Fruit fly (Drosophila melanogaster) whole organism, embryonic: ENCODE results near the gene UbcE2M.

Source experiments
- Blimp-1 ChIP-seq: fragments of 200-800 bp; sonication (Bioruptor generic); optimal IDR thresholded peaks from 3 replicates; lab custom pipeline; 2018; ENCODE audit warnings: missing biosample characterization, missing genetic modification characterization, mild to moderate bottlenecking, moderate library complexity, missing genetic modification reagents
- CG1024 ChIP-seq: fragments of 200-800 bp; sonication (Bioruptor generic); IDR thresholded peaks from 2 replicates; pipeline ENCODE4 v1.3.6; 2022; ENCODE audit warnings: missing biosample characterization, missing genetic modification characterization
- CG11504 ChIP-seq: fragments of 200-800 bp; sonication (Bioruptor generic); optimal IDR thresholded peaks from 3 replicates; lab custom pipeline; 2019; ENCODE audit warnings: missing biosample characterization, mild to moderate bottlenecking, missing genetic modification characterization, moderate library complexity
- CG12236 ChIP-seq: fragments of 200-800 bp; sonication (Bioruptor generic); optimal IDR thresholded peaks from 2 replicates; lab custom pipeline; 2016; ENCODE audit warnings: missing biosample characterization, missing genetic modification characterization
- CG13424 ChIP-seq: fragments of 200-800 bp; sonication (Bioruptor generic); optimal IDR thresholded peaks from 2 replicates; lab custom pipeline; 2019; ENCODE audit warnings: missing biosample characterization, mild to moderate bottlenecking, missing genetic modification characterization, moderate library complexity
- CG14441 ChIP-seq: fragments of 200-800 bp; sonication (Bioruptor generic); IDR thresholded peaks from 2 replicates; pipeline ENCODE4 v1.3.6; 2022; ENCODE audit warnings: missing biosample characterization, missing genetic modification characterization
- CG1602 ChIP-seq: fragments of 200-800 bp; sonication (Bioruptor generic); optimal IDR thresholded peaks from 3 replicates; lab custom pipeline; 2016; ENCODE audit warnings: missing biosample characterization, missing genetic modification characterization
- CG16815 ChIP-seq: fragments of 200-800 bp; sonication (Bioruptor generic); optimal IDR thresholded peaks from 3 replicates; lab custom pipeline; 2017; ENCODE audit warnings: missing biosample characterization, mild to moderate bottlenecking, missing genetic modification characterization
- CG2875 ChIP-seq: fragments of 200-800 bp; sonication (Bioruptor generic); optimal IDR thresholded peaks from 2 replicates; lab custom pipeline; 2017; ENCODE audit warnings: missing biosample characterization, mild to moderate bottlenecking, missing genetic modification characterization, missing genetic modification reagents
- CG32767 ChIP-seq: fragments of 200-800 bp; sonication (Bioruptor generic); IDR thresholded peaks from 2 replicates; pipeline ENCODE4 v1.3.6; 2022; ENCODE audit warnings: missing biosample characterization, missing genetic modification characterization
- CG3726 ChIP-seq: fragments of 200-800 bp; sonication (Bioruptor generic); IDR thresholded peaks from 3 replicates; pipeline ENCODE4, ENCODE4 v1.3.6; 2022; ENCODE audit warnings: missing biosample characterization, missing genetic modification characterization
- CG3838 ChIP-seq: fragments of 200-800 bp; sonication (Bioruptor generic); optimal IDR thresholded peaks from 3 replicates; lab custom pipeline; 2016; ENCODE audit warnings: missing biosample characterization, missing genetic modification characterization
- CG4820 ChIP-seq: fragments of 200-800 bp; sonication (Bioruptor generic); optimal IDR thresholded peaks from 3 replicates; lab custom pipeline; 2016; ENCODE audit warnings: missing biosample characterization, missing genetic modification characterization
- CG6175 ChIP-seq: fragments of 200-800 bp; sonication (Bioruptor generic); IDR thresholded peaks from 3 replicates; pipeline ENCODE4 v1.3.6; 2022; ENCODE audit warnings: missing biosample characterization, missing genetic modification characterization
- CG6854 ChIP-seq: fragments of 200-800 bp; sonication (Bioruptor generic); optimal IDR thresholded peaks from 3 replicates; lab custom pipeline; 2017; ENCODE audit warnings: missing biosample characterization, mild to moderate bottlenecking, missing genetic modification characterization
- CG7745 ChIP-seq: fragments of 200-800 bp; sonication (Bioruptor generic); optimal IDR thresholded peaks from 2 replicates; lab custom pipeline; 2018; ENCODE audit warnings: missing biosample characterization, mild to moderate bottlenecking, missing genetic modification characterization, moderate library complexity
- CG8089 ChIP-seq: fragments of 200-800 bp; sonication (Bioruptor generic); optimal IDR thresholded peaks from 3 replicates; lab custom pipeline; 2016; ENCODE audit warnings: missing biosample characterization, missing genetic modification characterization
- CG8944 ChIP-seq: fragments of 200-800 bp; sonication (Bioruptor generic); optimal IDR thresholded peaks from 3 replicates; lab custom pipeline; 2016; ENCODE audit warnings: missing biosample characterization, missing genetic modification characterization
- CTCF ChIP-seq: fragments of 200-800 bp; sonication (Bioruptor generic); optimal IDR thresholded peaks from 2 replicates; lab custom pipeline; 2017; ENCODE audit warnings: missing biosample characterization, mild to moderate bottlenecking, missing genetic modification characterization, moderate library complexity
- D ChIP-seq, 2 experiments: fragments of 200-800 bp in 1 of 2; fragments of >200 bp in 1 of 2; sonication (Bioruptor generic) in 1 of 2; optimal IDR thresholded peaks; 2 replicates in 1 of 2; 3 replicates in 1 of 2; lab custom pipeline; 2017; ENCODE audit warnings: mild to moderate bottlenecking in 1 of 2, missing biosample characterization in 1 of 2, missing genetic modification characterization in 1 of 2, missing genetic modification reagents in 1 of 2
- Dek ChIP-seq: fragments of 200-800 bp; sonication (Bioruptor generic); optimal IDR thresholded peaks from 3 replicates; lab custom pipeline; 2019; ENCODE audit warnings: missing biosample characterization, mild to moderate bottlenecking, missing genetic modification characterization, moderate library complexity
- Doc3 ChIP-seq: fragments of 200-800 bp; sonication (Bioruptor generic); IDR thresholded peaks from 3 replicates; pipeline ENCODE4 v1.3.6; 2022; ENCODE audit warnings: missing biosample characterization, missing genetic modification characterization; ENCODE audit not compliant: partially characterized antibody
- HmgD ChIP-seq: fragments of 200-800 bp; sonication (Bioruptor generic); optimal IDR thresholded peaks from 3 replicates; lab custom pipeline; 2016; ENCODE audit warnings: missing biosample characterization, missing genetic modification characterization
- Hmr ChIP-seq: fragments of 200-800 bp; sonication (Bioruptor generic); optimal IDR thresholded peaks from 3 replicates; lab custom pipeline; 2017; ENCODE audit warnings: mild to moderate bottlenecking, missing biosample characterization, missing genetic modification reagents, missing genetic modification characterization
- Kr ChIP-seq: fragments of 200-800 bp; sonication (Bioruptor generic); optimal IDR thresholded peaks from 2 replicates; lab custom pipeline; 2017; ENCODE audit warnings: missing biosample characterization, mild to moderate bottlenecking, missing genetic modification characterization
- MBD-R2 ChIP-seq: fragments of 200-800 bp; sonication (Bioruptor generic); IDR thresholded peaks from 2 replicates; pipeline ENCODE4 v1.3.6; 2022; ENCODE audit warnings: missing biosample characterization, missing genetic modification characterization
- Max ChIP-seq: fragments of 200-800 bp; sonication (Bioruptor generic); optimal IDR thresholded peaks from 2 replicates; lab custom pipeline; 2016; ENCODE audit warnings: missing biosample characterization, mild to moderate bottlenecking, missing genetic modification characterization
- Nf-YC ChIP-seq: fragments of 200-800 bp; optimal IDR thresholded peaks from 3 replicates; lab custom pipeline; 2019; ENCODE audit warnings: missing biosample characterization, mild to moderate bottlenecking, missing genetic modification characterization, moderate library complexity
- Spps ChIP-seq: fragments of 200-800 bp; sonication (Bioruptor generic); optimal IDR thresholded peaks from 2 replicates; lab custom pipeline; 2018; ENCODE audit warnings: missing biosample characterization, mild to moderate bottlenecking, missing genetic modification characterization
- Xbp1 ChIP-seq: fragments of 200-800 bp; sonication (Bioruptor generic); optimal IDR thresholded peaks from 3 replicates; lab custom pipeline; 2016; ENCODE audit warnings: missing biosample characterization, mild to moderate bottlenecking, missing genetic modification characterization
- ash1 ChIP-seq: fragments of 200-800 bp; sonication (Bioruptor generic); optimal IDR thresholded peaks from 2 replicates; lab custom pipeline; 2018; ENCODE audit warnings: missing biosample characterization, mild to moderate bottlenecking, missing genetic modification characterization
- bab2 ChIP-seq: fragments of 200-800 bp; sonication (Bioruptor generic); optimal IDR thresholded peaks from 2 replicates; lab custom pipeline; 2016; ENCODE audit warnings: missing biosample characterization, missing genetic modification characterization
- btn ChIP-seq: fragments of 200-800 bp; sonication (Bioruptor generic); optimal IDR thresholded peaks from 2 replicates; lab custom pipeline; 2016; ENCODE audit warnings: missing biosample characterization, missing genetic modification characterization
- dimm ChIP-seq: fragments of 200-800 bp; sonication (Bioruptor generic); IDR thresholded peaks from 2 replicates; pipeline ENCODE4 v1.3.6; 2022; ENCODE audit warnings: missing biosample characterization, missing genetic modification characterization
- en ChIP-seq: fragments of 200-800 bp; sonication (Bioruptor generic); optimal IDR thresholded peaks from 2 replicates; lab custom pipeline; 2016; ENCODE audit warnings: missing biosample characterization, missing genetic modification characterization
- ewg ChIP-seq: fragments of 200-800 bp; sonication (Bioruptor generic); optimal IDR thresholded peaks from 3 replicates; lab custom pipeline; 2017; ENCODE audit warnings: mild to moderate bottlenecking, missing biosample characterization, missing genetic modification reagents, missing genetic modification characterization
- fu2 ChIP-seq: fragments of 200-800 bp; sonication (Bioruptor generic); optimal IDR thresholded peaks from 2 replicates; lab custom pipeline; 2016; ENCODE audit warnings: missing biosample characterization, missing genetic modification characterization
- ken ChIP-seq: fragments of 200-800 bp; sonication (Bioruptor generic); IDR thresholded peaks from 3 replicates; pipeline ENCODE4 v1.3.6; 2022; ENCODE audit warnings: missing biosample characterization, missing genetic modification characterization
- klu ChIP-seq: fragments of 200-800 bp; sonication (Bioruptor generic); IDR thresholded peaks from 2 replicates; pipeline ENCODE4 v1.3.6; 2022; ENCODE audit warnings: missing biosample characterization, missing genetic modification characterization
- peb ChIP-seq: fragments of 200-800 bp; sonication (Bioruptor generic); IDR thresholded peaks from 2 replicates; pipeline ENCODE4 v1.3.6; 2022; ENCODE audit warnings: missing biosample characterization, missing genetic modification characterization
- phol ChIP-seq: fragments of 200-800 bp; sonication (Bioruptor generic); optimal IDR thresholded peaks from 3 replicates; lab custom pipeline; 2018; ENCODE audit warnings: missing biosample characterization, mild to moderate bottlenecking, missing genetic modification characterization, moderate library complexity
- pnt ChIP-seq: fragments of 200-800 bp; sonication (Bioruptor generic); optimal IDR thresholded peaks from 3 replicates; lab custom pipeline; 2016; ENCODE audit warnings: missing biosample characterization, missing genetic modification characterization
- pros ChIP-seq: fragments of 200-800 bp; sonication (Bioruptor generic); optimal IDR thresholded peaks from 3 replicates; lab custom pipeline; 2019; ENCODE audit warnings: missing biosample characterization, mild to moderate bottlenecking, missing genetic modification characterization, moderate library complexity
- pum ChIP-seq: fragments of 200-800 bp; sonication (Bioruptor generic); optimal IDR thresholded peaks from 2 replicates; lab custom pipeline; 2016; ENCODE audit warnings: missing biosample characterization, missing genetic modification characterization
- sd ChIP-seq: fragments of 200-800 bp; sonication (Bioruptor generic); optimal IDR thresholded peaks from 3 replicates; lab custom pipeline; 2018; ENCODE audit warnings: missing biosample characterization, mild to moderate bottlenecking, missing genetic modification characterization, moderate library complexity
- sob ChIP-seq: fragments of 200-800 bp; sonication (Bioruptor generic); IDR thresholded peaks from 2 replicates; pipeline ENCODE4 v1.3.6; 2022; ENCODE audit warnings: missing biosample characterization, missing genetic modification characterization
- stwl ChIP-seq: fragments of 200-800 bp; sonication (Bioruptor generic); optimal IDR thresholded peaks from 3 replicates; lab custom pipeline; 2018; ENCODE audit warnings: missing biosample characterization, mild to moderate bottlenecking, missing genetic modification characterization, moderate library complexity
- tna ChIP-seq: fragments of 200-800 bp; sonication (Bioruptor generic); IDR thresholded peaks from 2 replicates; pipeline ENCODE4 v1.3.6; 2022; ENCODE audit warnings: missing biosample characterization, missing genetic modification characterization; ENCODE audit not compliant: partially characterized antibody
- usp ChIP-seq: fragments of >200 bp; optimal IDR thresholded peaks from 2 replicates; lab custom pipeline; 2017; ENCODE audit warnings: missing biosample characterization, missing genetic modification characterization
- vvl ChIP-seq: fragments of 200-800 bp; sonication (Bioruptor generic); IDR thresholded peaks from 2 replicates; pipeline ENCODE4 v1.3.6; 2022; ENCODE audit warnings: missing biosample characterization, missing genetic modification characterization
- zf30C ChIP-seq: fragments of 200-800 bp; sonication (Bioruptor generic); optimal IDR thresholded peaks from 3 replicates; lab custom pipeline; 2018; ENCODE audit warnings: missing biosample characterization, mild to moderate bottlenecking, missing genetic modification characterization

Gene UbcE2M

DNA sequence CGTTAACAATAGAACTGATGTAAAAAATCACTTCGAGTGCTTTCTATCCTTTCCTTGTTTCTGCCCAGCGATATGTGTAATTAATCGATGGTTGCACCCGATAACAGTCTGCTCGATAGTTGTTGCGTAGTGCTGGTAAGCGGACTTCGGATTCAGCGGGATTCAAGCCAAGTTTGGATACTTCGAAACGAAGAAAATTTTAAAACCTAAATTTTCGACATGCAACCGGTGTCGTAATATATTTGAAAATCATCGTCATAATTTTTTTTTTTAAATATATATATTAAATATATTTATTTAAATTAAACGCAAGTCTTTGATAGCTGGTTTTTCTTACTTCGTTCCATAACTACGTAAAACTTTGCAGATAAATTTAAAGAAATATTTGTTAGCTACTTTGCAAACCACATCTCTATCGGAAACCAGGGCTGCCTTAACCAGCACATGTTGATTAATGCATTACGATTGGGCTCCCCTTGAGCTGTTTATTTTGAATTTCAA lies at the start of gene UbcE2M, which contains the start of gene Dhps (continued):
- TF ChIP-seq ewg (no peak), CG3838 (GFP tag; lab: Kevin White, UChicago) (no peak), ash1 (no peak), CG4820 (GFP tag; lab: Kevin White, UChicago) (peak; percentile 67), vvl (GFP tag; lab: Robert Waterston, UW) (peak; percentile 37; the same call in 1 of the 2 replicates), D (optimal IDR thresholded peaks at IDR 0.05; lab: Kevin White, UChicago) (no peak), D (GFP tag; optimal IDR thresholded peaks at IDR 0.05; lab: Kevin White, UChicago) (peak; percentile 52), Doc3 (peak; percentile 54; the same call in 1 of the 3 replicates), stwl (tag; lab: Kevin White, UChicago) (peak; percentile 81), HmgD (GFP tag; lab: Kevin White, UChicago) (peak; percentile 32), MBD-R2 (peak; percentile 69; the same call in 1 of the 2 replicates), dimm (GFP tag; lab: Robert Waterston, UW) (no peak), CTCF (GFP tag; lab: Kevin White, UChicago) (no peak), en (GFP tag; lab: Kevin White, UChicago) (no peak), btn (GFP tag; lab: Kevin White, UChicago) (no peak), klu (GFP tag; lab: Robert Waterston, UW) (peak; percentile 62; the same call in 1 of the 2 replicates), Nf-YC (tag; lab: Kevin White, UChicago) (no peak), peb (GFP tag; lab: Robert Waterston, UW) (peak; percentile 43; the same call in 1 of the 2 replicates), CG7745 (tag; lab: Kevin White, UChicago) (no peak), CG16815 (GFP tag; lab: Kevin White, UChicago) (peak; percentile 69), CG8089 (GFP tag; lab: Kevin White, UChicago) (no peak), Max (GFP tag; lab: Kevin White, UChicago) (peak; percentile 73), Hmr (GFP tag; lab: Kevin White, UChicago) (no peak), pnt (GFP tag; lab: Kevin White, UChicago) (peak; percentile 56), Kr (GFP tag; lab: Kevin White, UChicago) (no peak), CG1024 (GFP tag; lab: Robert Waterston, UW) (no peak), zf30C (GFP tag; lab: Kevin White, UChicago) (no peak), CG11504 (tag; lab: Kevin White, UChicago) (no peak), fu2 (GFP tag; lab: Kevin White, UChicago) (peak; percentile 64), CG2875 (GFP tag; lab: Kevin White, UChicago) (no peak), CG3726 (peak; percentile 46; the same call in 1 of the 3 replicates), pum (GFP tag; lab: Kevin White, UChicago) (peak; percentile 38), CG6854 (GFP tag; lab: Kevin White, UChicago) (no peak), Spps (tag; lab: Kevin White, UChicago) (peak; percentile 50), bab2 (GFP tag; lab: Kevin White, UChicago) (no peak), tna (GFP tag; lab: Robert Waterston, UW) (no peak), sd (tag; lab: Kevin White, UChicago) (no peak), usp (no peak), ken (peak; percentile 44; the same call in 1 of the 3 replicates), sob (GFP tag; lab: Robert Waterston, UW) (peak; percentile 73), pros (GFP tag; lab: Kevin White, UChicago) (no peak), CG12236 (GFP tag; lab: Kevin White, UChicago) (no peak), Dek (tag; lab: Kevin White, UChicago) (peak; percentile 80), CG13424 (tag; lab: Kevin White, UChicago) (peak; percentile 84), CG8944 (GFP tag; lab: Kevin White, UChicago) (peak; percentile 11), CG1602 (GFP tag; lab: Kevin White, UChicago) (peak; percentile 63), phol (tag; lab: Kevin White, UChicago) (peak; percentile 86), Blimp-1 (GFP tag; lab: Kevin White, UChicago) (no peak), Xbp1 (GFP tag; lab: Kevin White, UChicago) (peak; percentile 77), CG6175 (GFP tag; lab: Robert Waterston, UW) (peak; percentile 75; the same call in 1 of the 3 replicates), CG14441 (peak; percentile 63; the same call in 1 of the 2 replicates), CG32767 (GFP tag; lab: Robert Waterston, UW) (no peak)
